Fruit fly (Drosophila melanogaster) whole organism, embryonic: ENCODE data around the gene CG5808.

ENCODE experiments used
- Atf-2 ChIP-seq: fragments of 200-800 bp; sonication (Bioruptor generic); optimal IDR thresholded peaks from 2 replicates; lab custom pipeline; 2016; ENCODE audit warnings: missing biosample characterization, missing genetic modification characterization
- Atf3 ChIP-seq: fragments of 200-800 bp; sonication (Bioruptor generic); optimal IDR thresholded peaks from 3 replicates; lab custom pipeline; 2016; ENCODE audit warnings: missing biosample characterization, missing genetic modification characterization
- BtbVII ChIP-seq: fragments of 200-800 bp; sonication (Bioruptor generic); optimal IDR thresholded peaks from 3 replicates; lab custom pipeline; 2017; ENCODE audit warnings: missing biosample characterization, mild to moderate bottlenecking, missing genetic modification characterization
- CG10654 ChIP-seq: fragments of 200-800 bp; sonication (Bioruptor generic); optimal IDR thresholded peaks from 2 replicates; lab custom pipeline; 2016; ENCODE audit warnings: missing biosample characterization, missing genetic modification characterization
- CG12744 ChIP-seq: fragments of 200-800 bp; sonication (Bioruptor generic); optimal IDR thresholded peaks from 2 replicates; lab custom pipeline; 2016; ENCODE audit warnings: missing biosample characterization, missing genetic modification characterization
- CG13123 ChIP-seq: fragments of 200-800 bp; sonication (Bioruptor generic); optimal IDR thresholded peaks from 2 replicates; lab custom pipeline; 2016; ENCODE audit warnings: missing biosample characterization, missing genetic modification characterization
- CG14710 ChIP-seq: fragments of 200-800 bp; sonication (Bioruptor generic); optimal IDR thresholded peaks from 3 replicates; lab custom pipeline; 2019; ENCODE audit warnings: missing biosample characterization, mild to moderate bottlenecking, missing genetic modification characterization, moderate library complexity
- CG14860 ChIP-seq: fragments of 200-800 bp; sonication (Bioruptor generic); IDR thresholded peaks from 3 replicates; pipeline ENCODE4 v1.3.6; 2022; ENCODE audit warnings: missing biosample characterization, missing genetic modification characterization; ENCODE audit not compliant: partially characterized antibody
- CG15696 ChIP-seq: fragments of 200-800 bp; sonication (Bioruptor generic); optimal IDR thresholded peaks from 2 replicates; lab custom pipeline; 2019; ENCODE audit warnings: missing biosample characterization, mild to moderate bottlenecking, missing genetic modification characterization, moderate library complexity
- CG16813 ChIP-seq: fragments of 200-800 bp; sonication (Bioruptor generic); IDR thresholded peaks from 3 replicates; pipeline ENCODE4 v1.3.6; 2022; ENCODE audit warnings: missing biosample characterization, missing genetic modification characterization; ENCODE audit not compliant: partially characterized antibody
- CG17612 ChIP-seq: fragments of 200-800 bp; sonication (Bioruptor generic); IDR thresholded peaks from 2 replicates; pipeline ENCODE4 v1.3.6; 2022; ENCODE audit warnings: missing biosample characterization, missing genetic modification characterization
- CG1832 ChIP-seq: fragments of 200-800 bp; sonication (Bioruptor generic); optimal IDR thresholded peaks from 2 replicates; lab custom pipeline; 2017; ENCODE audit warnings: missing biosample characterization, mild to moderate bottlenecking, missing genetic modification characterization, inconsistent platforms
- CG2116 ChIP-seq: fragments of 200-800 bp; sonication (Bioruptor generic); optimal IDR thresholded peaks from 3 replicates; lab custom pipeline; 2018; ENCODE audit warnings: missing biosample characterization, mild to moderate bottlenecking, missing genetic modification characterization
- CG2129 ChIP-seq: fragments of 200-800 bp; sonication (Bioruptor generic); IDR thresholded peaks from 2 replicates; pipeline ENCODE4 v1.3.6; 2022; ENCODE audit warnings: missing biosample characterization, missing genetic modification characterization; ENCODE audit not compliant: partially characterized antibody
- CG3838 ChIP-seq: fragments of 200-800 bp; sonication (Bioruptor generic); optimal IDR thresholded peaks from 3 replicates; lab custom pipeline; 2016; ENCODE audit warnings: missing biosample characterization, missing genetic modification characterization
- CG3847 ChIP-seq: fragments of 200-800 bp; sonication (Bioruptor generic); IDR thresholded peaks from 2 replicates; pipeline ENCODE4 v1.3.6; 2022; ENCODE audit warnings: missing biosample characterization, missing genetic modification characterization
- CG42726 ChIP-seq: fragments of 200-800 bp; sonication (Bioruptor generic); IDR thresholded peaks from 2 replicates; pipeline ENCODE4 v1.3.6; 2022; ENCODE audit warnings: missing biosample characterization, missing genetic modification characterization; ENCODE audit not compliant: partially characterized antibody
- CG7745 ChIP-seq: fragments of 200-800 bp; sonication (Bioruptor generic); optimal IDR thresholded peaks from 2 replicates; lab custom pipeline; 2018; ENCODE audit warnings: missing biosample characterization, mild to moderate bottlenecking, missing genetic modification characterization, moderate library complexity
- CG7786 ChIP-seq: fragments of 200-800 bp; sonication (Bioruptor generic); optimal IDR thresholded peaks from 2 replicates; lab custom pipeline; 2016; ENCODE audit warnings: missing biosample characterization, missing genetic modification characterization
- H15 ChIP-seq: fragments of 200-800 bp; sonication (Bioruptor generic); IDR thresholded peaks from 3 replicates; pipeline ENCODE4 v1.3.6; 2022; ENCODE audit warnings: missing biosample characterization, missing genetic modification characterization
- Hmx ChIP-seq: fragments of 200-800 bp; sonication (Bioruptor generic); optimal IDR thresholded peaks from 2 replicates; lab custom pipeline; 2016; ENCODE audit warnings: missing biosample characterization, missing genetic modification characterization
- Hr3 ChIP-seq: fragments of 200-800 bp; sonication (Bioruptor generic); optimal IDR thresholded peaks from 3 replicates; lab custom pipeline; 2016; ENCODE audit warnings: missing biosample characterization, missing genetic modification characterization
- Lim3 ChIP-seq: fragments of 200-800 bp; sonication (Bioruptor generic); IDR thresholded peaks from 2 replicates; pipeline ENCODE4 v1.3.6; 2022; ENCODE audit warnings: missing biosample characterization, missing genetic modification characterization
- Nf-YC ChIP-seq: fragments of 200-800 bp; optimal IDR thresholded peaks from 3 replicates; lab custom pipeline; 2019; ENCODE audit warnings: missing biosample characterization, mild to moderate bottlenecking, missing genetic modification characterization, moderate library complexity
- Oaz ChIP-seq: fragments of 200-800 bp; sonication (Bioruptor generic); IDR thresholded peaks from 2 replicates; pipeline ENCODE4 v1.3.6; 2022; ENCODE audit warnings: missing biosample characterization, missing genetic modification characterization
- Ptx1 ChIP-seq: fragments of 200-800 bp; sonication (Bioruptor generic); IDR thresholded peaks from 2 replicates; pipeline ENCODE4 v1.3.6; 2022; ENCODE audit warnings: missing biosample characterization, missing genetic modification characterization
- Spps ChIP-seq: fragments of 200-800 bp; sonication (Bioruptor generic); optimal IDR thresholded peaks from 2 replicates; lab custom pipeline; 2018; ENCODE audit warnings: missing biosample characterization, mild to moderate bottlenecking, missing genetic modification characterization
- Sry-δ ChIP-seq: fragments of 200-800 bp; sonication (Bioruptor generic); optimal IDR thresholded peaks from 2 replicates; lab custom pipeline; 2016; ENCODE audit warnings: missing biosample characterization, missing genetic modification characterization
- Stat92E ChIP-seq, 3 experiments: fragments of >200 bp in 2 of 3; fragments of 200-800 bp in 1 of 3; sonication (Bioruptor generic) in 1 of 3; optimal IDR thresholded peaks; 2 replicates each; lab custom pipeline; 2017 to 2019; ENCODE audit warnings: missing biosample characterization in 3 of 3, missing genetic modification characterization in 3 of 3, mild to moderate bottlenecking in 1 of 3, moderate library complexity in 1 of 3
- YL-1 ChIP-seq: fragments of 200-800 bp; sonication (Bioruptor generic); optimal IDR thresholded peaks from 3 replicates; lab custom pipeline; 2017; ENCODE audit warnings: missing biosample characterization, mild to moderate bottlenecking, missing genetic modification characterization
- chinmo ChIP-seq: fragments of 200-800 bp; sonication (Bioruptor generic); IDR thresholded peaks from 4 replicates; pipeline ENCODE4 v1.3.6; 2022; ENCODE audit warnings: missing biosample characterization, missing genetic modification characterization; ENCODE audit not compliant: partially characterized antibody
- da ChIP-seq: fragments of 200-800 bp; sonication (Bioruptor generic); optimal IDR thresholded peaks from 2 replicates; lab custom pipeline; 2016; ENCODE audit warnings: missing biosample characterization, missing genetic modification characterization
- dimm ChIP-seq: fragments of 200-800 bp; sonication (Bioruptor generic); IDR thresholded peaks from 2 replicates; pipeline ENCODE4 v1.3.6; 2022; ENCODE audit warnings: missing biosample characterization, missing genetic modification characterization
- fd3F ChIP-seq: fragments of 200-800 bp; sonication (Bioruptor generic); optimal IDR thresholded peaks from 2 replicates; lab custom pipeline; 2018; ENCODE audit warnings: missing biosample characterization, mild to moderate bottlenecking, missing genetic modification characterization, moderate library complexity
- gcm2 ChIP-seq: fragments of 200-800 bp; sonication (Bioruptor generic); optimal IDR thresholded peaks from 2 replicates; lab custom pipeline; 2016; ENCODE audit warnings: missing biosample characterization, missing genetic modification characterization
- grn ChIP-seq: fragments of 200-800 bp; sonication (Bioruptor generic); optimal IDR thresholded peaks from 3 replicates; lab custom pipeline; 2017; ENCODE audit warnings: missing biosample characterization, missing genetic modification characterization
- gsb ChIP-seq: fragments of 200-800 bp; sonication (Bioruptor generic); IDR thresholded peaks from 2 replicates; pipeline ENCODE4 v1.3.6; 2022; ENCODE audit warnings: missing biosample characterization, missing genetic modification characterization
- lbe ChIP-seq: fragments of 200-800 bp; sonication (Bioruptor generic); optimal IDR thresholded peaks from 2 replicates; lab custom pipeline; 2016; ENCODE audit warnings: missing biosample characterization, mild to moderate bottlenecking, missing genetic modification characterization
- nom ChIP-seq: fragments of 200-800 bp; sonication (Bioruptor generic); optimal IDR thresholded peaks from 2 replicates; lab custom pipeline; 2017; ENCODE audit warnings: missing biosample characterization, missing genetic modification characterization, mild to moderate bottlenecking, moderate library complexity, missing genetic modification reagents
- odd ChIP-seq: fragments of 200-800 bp; sonication (Bioruptor generic); optimal IDR thresholded peaks from 2 replicates; lab custom pipeline; 2017; ENCODE audit warnings: missing biosample characterization, mild to moderate bottlenecking, missing genetic modification characterization
- pan ChIP-seq, 4 experiments: fragments of >200 bp in 3 of 4; fragments of 200-800 bp in 1 of 4; sonication (Bioruptor generic) in 1 of 4; optimal IDR thresholded peaks in 3 of 4; IDR thresholded peaks in 1 of 4; 2 replicates each; pipeline versions ENCODE4 v1.3.6 to Lab custom; 2017 to 2022; ENCODE audit warnings: missing biosample characterization in 2 of 4, missing genetic modification characterization in 2 of 4, mixed read lengths in 1 of 4
- ranshi ChIP-seq: fragments of 200-800 bp; sonication (Bioruptor generic); IDR thresholded peaks from 2 replicates; pipeline ENCODE4 v1.3.6; 2022; ENCODE audit warnings: missing biosample characterization, missing genetic modification characterization
- scrt ChIP-seq: fragments of 200-800 bp; sonication (Bioruptor generic); optimal IDR thresholded peaks from 2 replicates; lab custom pipeline; 2018; ENCODE audit warnings: missing biosample characterization, mild to moderate bottlenecking, missing genetic modification characterization, moderate library complexity
- slou ChIP-seq: fragments of 200-800 bp; sonication (Bioruptor generic); optimal IDR thresholded peaks from 3 replicates; lab custom pipeline; 2016; ENCODE audit warnings: missing biosample characterization, missing genetic modification characterization
- slp2 ChIP-seq: fragments of 200-800 bp; sonication (Bioruptor generic); optimal IDR thresholded peaks from 2 replicates; lab custom pipeline; 2016; ENCODE audit warnings: missing biosample characterization, missing genetic modification characterization
- stc ChIP-seq: fragments of 200-800 bp; sonication (Bioruptor generic); IDR thresholded peaks from 2 replicates; pipeline ENCODE4 v1.3.6; 2022; ENCODE audit warnings: missing biosample characterization, missing genetic modification characterization
- tap ChIP-seq: fragments of 200-800 bp; optimal IDR thresholded peaks from 3 replicates; lab custom pipeline; 2019; ENCODE audit warnings: missing biosample characterization, mild to moderate bottlenecking, missing genetic modification characterization, moderate library complexity
- tin ChIP-seq: fragments of 200-800 bp; sonication (Bioruptor generic); optimal IDR thresholded peaks from 3 replicates; lab custom pipeline; 2016; ENCODE audit warnings: missing biosample characterization, missing genetic modification characterization
- tna ChIP-seq: fragments of 200-800 bp; sonication (Bioruptor generic); IDR thresholded peaks from 2 replicates; pipeline ENCODE4 v1.3.6; 2022; ENCODE audit warnings: missing biosample characterization, missing genetic modification characterization; ENCODE audit not compliant: partially characterized antibody
- unpg ChIP-seq: fragments of 200-800 bp; sonication (Bioruptor generic); optimal IDR thresholded peaks from 3 replicates; lab custom pipeline; 2018; ENCODE audit warnings: missing biosample characterization, mild to moderate bottlenecking, missing genetic modification characterization, moderate library complexity

Gene CG5808

dm6 chr3R:24805048-24805447 lies 11.8 kb downstream of the CG5808 start, which contains the start of gene polybromo (continued):
- TF ChIP-seq pan (optimal IDR thresholded peaks at IDR 0.05; lab: Kevin White, UChicago) (no peak), pan (GFP tag; optimal IDR thresholded peaks at IDR 0.05 in 1 of 2, IDR thresholded peaks at IDR 0.05 in 1 of 2) (no peak), slou (GFP tag; lab: Kevin White, UChicago) (no peak), YL-1 (peak; percentile 67), CG12744 (GFP tag; lab: Kevin White, UChicago) (no peak), nom (GFP tag; lab: Kevin White, UChicago) (no peak), da (GFP tag; lab: Kevin White, UChicago) (no peak), CG14710 (tag; lab: Kevin White, UChicago) (peak; percentile 33), Sry-δ (GFP tag; lab: Kevin White, UChicago) (peak; percentile 97), CG3838 (no peak), CG2116 (GFP tag; lab: Kevin White, UChicago) (peak; percentile 43), dimm (GFP tag; lab: Robert Waterston, UW) (no peak), scrt (GFP tag; lab: Kevin White, UChicago) (no peak), stc (no peak), Hmx (GFP tag; lab: Kevin White, UChicago) (no peak), tna (GFP tag; lab: Robert Waterston, UW) (peak; percentile 78), Oaz (no peak), Ptx1 (GFP tag; lab: Robert Waterston, UW) (no peak), Spps (no peak), gsb (GFP tag; lab: Robert Waterston, UW) (no peak), CG2129 (GFP tag; lab: Robert Waterston, UW) (peak; percentile 64), CG10654 (GFP tag; lab: Kevin White, UChicago) (no peak), H15 (no peak), tap (no peak), CG17612 (no peak), CG16813 (GFP tag; lab: Robert Waterston, UW) (peak; percentile 73), tin (GFP tag; lab: Kevin White, UChicago) (no peak), Atf-2 (no peak), unpg (GFP tag; lab: Kevin White, UChicago) (no peak), CG13123 (GFP tag; lab: Kevin White, UChicago) (no peak), ranshi (GFP tag; lab: Robert Waterston, UW) (no peak), CG7786 (GFP tag; lab: Kevin White, UChicago) (no peak), Lim3 (no peak), fd3F (GFP tag; lab: Kevin White, UChicago) (no peak), slp2 (GFP tag; lab: Kevin White, UChicago) (no peak), chinmo (GFP tag; lab: Robert Waterston, UW) (peak; percentile 93), odd (GFP tag; lab: Kevin White, UChicago) (no peak), Nf-YC (tag; lab: Kevin White, UChicago) (no peak), Atf3 (no peak), CG14860 (GFP tag; lab: Robert Waterston, UW) (peak; percentile 76), CG7745 (no peak), CG42726 (GFP tag; lab: Robert Waterston, UW) (peak; percentile 51; the same call in 1 of the 2 replicates), CG1832 (no peak), BtbVII (GFP tag; lab: Kevin White, UChicago) (no peak), Stat92E (GFP tag; optimal IDR thresholded peaks at IDR 0.05; lab: Kevin White, UChicago) (peak in 1 of 3 experiments; percentile 70), Hr3 (no peak), CG3847 (GFP tag; lab: Robert Waterston, UW) (no peak), CG15696 (tag; lab: Kevin White, UChicago) (no peak), grn (GFP tag; lab: Kevin White, UChicago) (no peak), lbe (GFP tag; lab: Kevin White, UChicago) (no peak), gcm2 (GFP tag; lab: Kevin White, UChicago) (no peak)
